Worm (Caenorhabditis elegans) whole organism, L1 larva: ENCODE data around the gene C46F11.4.

Experiments used
- C34B4.2 ChIP-seq: sonication (generic microtip); optimal IDR thresholded peaks from 2 replicates; lab custom pipeline; 2017; ENCODE audit warnings: mild to moderate bottlenecking, missing genetic modification characterization, missing compliant biosample characterization
- aly-2 ChIP-seq: fragments of 150-350 bp; optimal IDR thresholded peaks from 2 replicates; lab custom pipeline; 2014; ENCODE audit warnings: missing biosample characterization, missing genetic modification characterization
- blmp-1 ChIP-seq: fragments of 150-350 bp; optimal IDR thresholded peaks from 2 replicates; lab custom pipeline; 2014; ENCODE audit warnings: missing biosample characterization, missing genetic modification characterization
- ceh-63 ChIP-seq: fragments of 200-800 bp; sonication (Bioruptor generic); optimal IDR thresholded peaks from 2 replicates; lab custom pipeline; 2018; ENCODE audit warnings: mild to moderate bottlenecking, missing genetic modification characterization, missing compliant biosample characterization
- ceh-82 ChIP-seq, 3 experiments: fragments of 150-350 bp in 1 of 3; sonication (generic microtip) in 2 of 3; optimal IDR thresholded peaks; 2 replicates each; lab custom pipeline; 2014 to 2017; ENCODE audit warnings: missing biosample characterization in 3 of 3, missing genetic modification characterization in 3 of 3
- dpl-1 ChIP-seq, 3 experiments: fragments of 150-350 bp in 2 of 3; sonication (generic microtip) in 1 of 3; optimal IDR thresholded peaks; 2 replicates each; lab custom pipeline; 2014 to 2017; ENCODE audit warnings: missing biosample characterization in 3 of 3, missing genetic modification characterization in 3 of 3, missing genetic modification reagents in 3 of 3
- dsc-1 ChIP-seq: sonication (generic microtip); optimal IDR thresholded peaks from 2 replicates; lab custom pipeline; 2016; ENCODE audit warnings: mild to moderate bottlenecking, missing genetic modification characterization, missing compliant biosample characterization
- efl-1 ChIP-seq, 4 experiments: fragments of 150-350 bp; optimal IDR thresholded peaks in 3 of 4; peaks in 1 of 4; 1 replicate in 1 of 4; 2 replicates in 3 of 4; lab custom pipeline; 2014; ENCODE audit warnings: missing biosample characterization in 2 of 4, missing genetic modification characterization in 2 of 4, missing genetic modification reagents in 2 of 4
- efl-3 ChIP-seq: fragments of 200-800 bp; sonication (Bioruptor generic); optimal IDR thresholded peaks from 2 replicates; lab custom pipeline; 2018; ENCODE audit warnings: mild to moderate bottlenecking, missing genetic modification characterization, missing compliant biosample characterization
- egl-13 ChIP-seq: sonication (generic microtip); optimal IDR thresholded peaks from 2 replicates; lab custom pipeline; 2016; ENCODE audit warnings: missing genotype, missing genetic modification reagents, missing genetic modification characterization, missing compliant biosample characterization
- elt-3 ChIP-seq, 6 experiments: fragments of 150-350 bp in 1 of 6; sonication (generic microtip); optimal IDR thresholded peaks; 2 replicates each; lab custom pipeline; 2017 to 2018; ENCODE audit warnings: missing biosample characterization in 6 of 6, missing genetic modification characterization in 6 of 6, inconsistent platforms in 1 of 6
- fkh-4 ChIP-seq: sonication (generic microtip); optimal IDR thresholded peaks from 2 replicates; lab custom pipeline; 2016; ENCODE audit warnings: missing compliant biosample characterization, missing genetic modification characterization, borderline replicate concordance
- irx-1 ChIP-seq: sonication (generic microtip); optimal IDR thresholded peaks from 2 replicates; lab custom pipeline; 2016; ENCODE audit warnings: missing genetic modification characterization, missing compliant biosample characterization
- jun-1 ChIP-seq: fragments of 150-350 bp; optimal IDR thresholded peaks from 2 replicates; lab custom pipeline; 2014; ENCODE audit warnings: missing biosample characterization, missing genetic modification reagents, missing genetic modification characterization
- lin-13 ChIP-seq: fragments of 150-350 bp; optimal IDR thresholded peaks from 2 replicates; lab custom pipeline; 2014; ENCODE audit warnings: missing biosample characterization, missing genetic modification reagents, missing genetic modification characterization
- lin-14 ChIP-seq: fragments of 200-800 bp; sonication (Bioruptor generic); optimal IDR thresholded peaks from 2 replicates; lab custom pipeline; 2018; ENCODE audit warnings: mild to moderate bottlenecking, missing genetic modification characterization, moderate library complexity, missing compliant biosample characterization
- lin-35 ChIP-seq, 2 experiments: fragments of 150-350 bp; optimal IDR thresholded peaks; 2 replicates each; lab custom pipeline; 2014; ENCODE audit warnings: missing biosample characterization in 2 of 2, missing genetic modification characterization in 2 of 2, missing genetic modification reagents in 2 of 2
- mab-9 ChIP-seq: fragments of 200-800 bp; sonication (Bioruptor generic); IDR thresholded peaks from 2 replicates; pipeline ENCODE4 v1.3.6; 2022; ENCODE audit warnings: missing genetic modification reagents, missing genetic modification characterization, missing compliant biosample characterization
- nhr-11 ChIP-seq: fragments of 150-350 bp; optimal IDR thresholded peaks from 2 replicates; lab custom pipeline; 2014; ENCODE audit warnings: missing biosample characterization, missing genetic modification characterization
- nhr-12 ChIP-seq: sonication (generic microtip); optimal IDR thresholded peaks from 2 replicates; lab custom pipeline; 2017; ENCODE audit warnings: missing biosample characterization, missing genetic modification characterization
- nhr-19 ChIP-seq: fragments of 200-800 bp; sonication (Bioruptor generic); conservative IDR thresholded peaks from 2 replicates; pipeline ENCODE4 v1.3.6; 2022; ENCODE audit warnings: missing genetic modification characterization, missing compliant biosample characterization
- nhr-20 ChIP-seq: sonication (generic microtip); optimal IDR thresholded peaks from 2 replicates; lab custom pipeline; 2016; ENCODE audit warnings: mild to moderate bottlenecking, missing genetic modification characterization, missing compliant biosample characterization
- nhr-237 ChIP-seq: fragments of 150-350 bp; optimal IDR thresholded peaks from 2 replicates; lab custom pipeline; 2014; ENCODE audit warnings: missing biosample characterization, missing genetic modification characterization
- nhr-28 ChIP-seq: fragments of 150-350 bp; optimal IDR thresholded peaks from 2 replicates; lab custom pipeline; 2014; ENCODE audit warnings: missing biosample characterization, missing genetic modification characterization
- nhr-47 ChIP-seq: sonication (generic microtip); optimal IDR thresholded peaks from 2 replicates; lab custom pipeline; 2016; ENCODE audit warnings: mild to moderate bottlenecking, missing genetic modification characterization, moderate library complexity, missing compliant biosample characterization
- nhr-85 ChIP-seq: sonication (generic microtip); peaks from one replicate; lab custom pipeline; 2016; ENCODE audit warnings: missing genetic modification characterization, inconsistent platforms, missing compliant biosample characterization
- nhr-90 ChIP-seq: sonication (generic microtip); optimal IDR thresholded peaks from 2 replicates; lab custom pipeline; 2016; ENCODE audit warnings: mild to moderate bottlenecking, missing genetic modification characterization, missing compliant biosample characterization; ENCODE audit not compliant: poor library complexity
- pag-3 ChIP-seq: sonication (generic microtip); optimal IDR thresholded peaks from 2 replicates; lab custom pipeline; 2017; ENCODE audit warnings: missing genetic modification characterization, mild to moderate bottlenecking, missing compliant biosample characterization, antibody characterized with exemption, borderline replicate concordance; ENCODE audit not compliant: insufficient read depth
- pax-3 ChIP-seq: fragments of 200-800 bp; sonication (Bioruptor generic); optimal IDR thresholded peaks from 2 replicates; lab custom pipeline; 2018; ENCODE audit warnings: mild to moderate bottlenecking, missing genetic modification characterization, moderate library complexity, missing compliant biosample characterization
- pqm-1 ChIP-seq: sonication (generic microtip); optimal IDR thresholded peaks from 3 replicates; lab custom pipeline; 2017; ENCODE audit warnings: missing biosample characterization, missing genetic modification characterization
- skn-1 ChIP-seq: fragments of 150-350 bp; optimal IDR thresholded peaks from 2 replicates; lab custom pipeline; 2014; ENCODE audit warnings: missing biosample characterization, missing genetic modification characterization
- snpc-4 ChIP-seq: fragments of 150-350 bp; optimal IDR thresholded peaks from 2 replicates; lab custom pipeline; 2014; ENCODE audit warnings: missing biosample characterization, missing genetic modification characterization
- snu-23 ChIP-seq: sonication (generic microtip); optimal IDR thresholded peaks from 2 replicates; lab custom pipeline; 2016; ENCODE audit warnings: missing genetic modification characterization, missing compliant biosample characterization
- sox-4 ChIP-seq: sonication (generic microtip); optimal IDR thresholded peaks from 2 replicates; lab custom pipeline; 2016; ENCODE audit warnings: missing genetic modification characterization, missing compliant biosample characterization
- swsn-7 ChIP-seq: sonication (generic microtip); optimal IDR thresholded peaks from 2 replicates; lab custom pipeline; 2016; ENCODE audit warnings: missing genetic modification characterization, missing compliant biosample characterization
- tbx-2 ChIP-seq: sonication (generic microtip); optimal IDR thresholded peaks from 2 replicates; lab custom pipeline; 2016; ENCODE audit warnings: missing genetic modification characterization, missing compliant biosample characterization
- unc-130 ChIP-seq: fragments of 150-350 bp; optimal IDR thresholded peaks from 2 replicates; lab custom pipeline; 2017; ENCODE audit warnings: missing biosample characterization, missing genetic modification characterization, inconsistent platforms
- unc-62 ChIP-seq: fragments of 150-350 bp; optimal IDR thresholded peaks from 2 replicates; lab custom pipeline; 2014; ENCODE audit warnings: missing biosample characterization, missing genetic modification reagents, missing genetic modification characterization
- unc-98 ChIP-seq: fragments of 200-800 bp; sonication (Bioruptor generic); IDR thresholded peaks from 2 replicates; pipeline ENCODE4 v1.3.6; 2022; ENCODE audit warnings: missing genetic modification characterization, missing compliant biosample characterization
- vab-15 ChIP-seq: sonication (generic microtip); optimal IDR thresholded peaks from 2 replicates; lab custom pipeline; 2017; ENCODE audit warnings: missing genotype, mild to moderate bottlenecking, missing genetic modification characterization, missing compliant biosample characterization
- zag-1 ChIP-seq: fragments of 150-350 bp; optimal IDR thresholded peaks from 2 replicates; lab custom pipeline; 2014; ENCODE audit warnings: missing biosample characterization, missing genetic modification characterization

Gene C46F11.4

ce11 chrIII:3694572-3694971, 30.5 kb upstream of the C46F11.4 start, which contains the start of gene npr-15:
npr-15 (minus strand) TSS chrIII:3694672.
- TF ChIP-seq efl-1 (optimal IDR thresholded peaks at IDR 0.05; lab: Kevin White, UChicago), result no peak
- TF ChIP-seq efl-1 (GFP tag; optimal IDR thresholded peaks at IDR 0.05 in 1 of 2; lab: Kevin White, UChicago), result no peak
- TF ChIP-seq lin-13 (GFP tag; lab: Kevin White, UChicago), result no peak
- TF ChIP-seq vab-15 (tag; lab: Kevin White, UChicago), result no peak
- TF ChIP-seq C34B4.2 (tag; lab: Kevin White, UChicago), result no peak
- no peak for TF ChIP-seq swsn-7 (tag; lab: Kevin White, UChicago)
- no peak for TF ChIP-seq elt-3 (tag; optimal IDR thresholded peaks at IDR 0.05; lab: Kevin White, UChicago)
- no peak for TF ChIP-seq zag-1 (tag; lab: Kevin White, UChicago)
- TF ChIP-seq pqm-1 (tag; lab: Kevin White, UChicago), result no peak
- TF ChIP-seq lin-35 (GFP tag; optimal IDR thresholded peaks at IDR 0.05; lab: Kevin White, UChicago), result no peak
- no peak for TF ChIP-seq ceh-63
- TF ChIP-seq irx-1, result no peak
- no peak for TF ChIP-seq nhr-90 (tag; lab: Kevin White, UChicago)
- no peak for TF ChIP-seq aly-2 (tag; lab: Kevin White, UChicago)
- TF ChIP-seq skn-1 (tag; lab: Kevin White, UChicago), result no peak

DNA sequence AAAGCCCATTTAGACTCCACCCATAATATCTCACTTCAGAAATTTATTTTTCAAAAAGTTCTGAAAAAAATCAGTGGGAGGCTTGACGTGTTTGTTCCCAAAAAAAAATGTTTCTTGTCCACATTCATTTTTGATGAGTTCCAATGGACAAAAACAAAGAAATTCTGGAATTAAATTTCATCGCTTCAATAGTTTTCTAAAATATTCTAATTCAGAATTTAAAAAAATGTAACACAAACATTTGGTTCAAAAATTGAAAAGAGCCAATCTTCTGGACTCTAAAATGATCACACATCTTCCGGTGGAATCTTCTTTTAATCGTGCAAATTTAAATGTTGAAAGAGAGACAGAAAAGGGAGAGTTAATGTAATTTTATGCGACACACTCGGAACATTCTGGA, 28.4 kb upstream of the C46F11.4 start:
- TF ChIP-seq lin-14 (GFP tag; lab: Kevin White, UChicago) (peak; percentile 33), nhr-11 (tag; lab: Kevin White, UChicago) (no peak), nhr-28 (tag; lab: Kevin White, UChicago) (no peak), efl-1 (optimal IDR thresholded peaks at IDR 0.05; lab: Kevin White, UChicago) (no peak), efl-1 (GFP tag; optimal IDR thresholded peaks at IDR 0.05 in 1 of 2; lab: Kevin White, UChicago) (peak in 1 of 2 experiments; percentile 73), unc-130 (tag; lab: Kevin White, UChicago) (no peak), ceh-82 (tag; optimal IDR thresholded peaks at IDR 0.05; lab: Kevin White, UChicago) (no peak), nhr-20 (tag; lab: Kevin White, UChicago) (no peak), lin-13 (GFP tag; lab: Kevin White, UChicago) (no peak), snpc-4 (tag; lab: Kevin White, UChicago) (no peak), nhr-12 (tag; lab: Kevin White, UChicago) (no peak), elt-3 (tag; optimal IDR thresholded peaks at IDR 0.05; lab: Kevin White, UChicago) (no peak)

ce11 chrIII:3682869-3683403, 18.8 kb upstream of the C46F11.4 start:
- TF ChIP-seq nhr-237 (tag; lab: Kevin White, UChicago), result no peak

ce11 chrIII:3681351-3681938, 17.3 kb upstream of the C46F11.4 start:
- peak; percentile 16 for TF ChIP-seq nhr-47 (tag; lab: Kevin White, UChicago)
- TF ChIP-seq jun-1 (tag; lab: Kevin White, UChicago), result no peak
- TF ChIP-seq nhr-19 (GFP tag; lab: Robert Waterston, UW), result no peak
- peak; percentile 31 for TF ChIP-seq egl-13
- TF ChIP-seq blmp-1, result peak; percentile 93
- TF ChIP-seq swsn-7 (tag; lab: Kevin White, UChicago), result peak; percentile 4
- TF ChIP-seq lin-14 (GFP tag; lab: Kevin White, UChicago), result peak; percentile 51
- peak; percentile 24 for TF ChIP-seq dsc-1 (tag; lab: Kevin White, UChicago)

DNA sequence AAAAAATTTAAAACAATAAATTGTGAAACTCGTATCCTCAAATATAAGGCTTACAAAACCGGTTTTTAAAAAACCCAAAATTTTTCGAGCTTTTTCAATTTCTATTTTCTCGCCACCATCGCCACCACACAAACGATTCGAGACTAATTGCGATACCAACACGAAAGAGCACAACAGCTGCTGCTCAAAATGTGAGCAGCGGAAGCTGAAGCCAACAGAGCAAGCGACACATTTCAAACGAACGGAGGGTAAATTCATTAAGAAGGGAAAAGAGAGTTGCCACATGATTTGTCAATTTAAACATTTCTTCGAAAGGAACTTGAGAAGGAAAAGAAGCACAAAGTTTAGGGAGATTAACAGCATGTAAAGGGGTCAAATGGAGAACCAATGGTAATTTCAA, 15.0 kb upstream of the C46F11.4 start:
- TF ChIP-seq lin-14 (GFP tag; lab: Kevin White, UChicago) (peak; percentile 47), fkh-4 (tag; lab: Kevin White, UChicago) (no peak)

ce11 chrIII:3677378-3677777, 13.3 kb upstream of the C46F11.4 start:
- no peak for TF ChIP-seq nhr-85 (tag; lab: Kevin White, UChicago)
- no peak for TF ChIP-seq pax-3
- TF ChIP-seq dpl-1 (GFP tag; optimal IDR thresholded peaks at IDR 0.05; lab: Kevin White, UChicago), result peak; percentile 7 to 48 (median 27)
- TF ChIP-seq unc-98 (GFP tag; lab: Robert Waterston, UW), result no peak
- TF ChIP-seq snu-23 (GFP tag; lab: Kevin White, UChicago), result peak; percentile 68
- no peak for TF ChIP-seq pag-3
- peak; percentile 49 to 65 (median 55) for TF ChIP-seq ceh-82 (tag; optimal IDR thresholded peaks at IDR 0.05; lab: Kevin White, UChicago)
- TF ChIP-seq efl-3 (GFP tag; lab: Kevin White, UChicago), result no peak
- no peak for TF ChIP-seq sox-4 (tag; lab: Kevin White, UChicago)
- no peak for TF ChIP-seq C34B4.2 (tag; lab: Kevin White, UChicago)
- TF ChIP-seq unc-62 (GFP tag; lab: Kevin White, UChicago), result no peak
- TF ChIP-seq tbx-2 (tag; lab: Kevin White, UChicago), result peak; percentile 60
- no peak for TF ChIP-seq mab-9 (GFP tag; lab: Robert Waterston, UW)
